Fruit fly (Drosophila melanogaster): Measurements from ENCODE around the gene CG32188.

DNA sequence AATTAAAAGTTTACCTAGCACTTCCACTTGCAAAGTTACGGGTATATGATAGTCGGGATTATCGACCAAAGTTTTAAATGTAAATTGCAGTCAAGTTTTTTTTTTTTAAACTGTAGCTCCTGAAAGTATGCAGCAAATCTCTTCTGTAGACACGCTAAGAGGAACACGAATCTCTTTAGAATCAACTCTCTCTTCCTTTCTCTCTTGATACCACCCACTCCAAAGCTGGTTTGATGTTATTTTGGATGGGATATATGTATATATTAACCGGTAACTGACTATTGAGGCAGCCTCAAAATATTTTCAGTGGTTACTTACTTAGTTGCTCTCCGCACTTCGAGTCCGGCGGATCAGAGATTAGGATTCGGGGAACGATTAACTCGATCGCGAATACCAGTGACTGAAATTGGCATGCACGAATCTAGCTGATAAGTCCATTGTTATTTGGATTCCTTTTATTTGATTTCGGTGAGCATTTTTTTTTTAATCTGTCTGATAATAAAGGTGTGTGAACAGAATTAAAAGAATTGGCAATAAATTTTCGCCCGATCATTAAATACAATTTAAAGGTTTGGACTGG is 45.4 kb upstream of the CG32188 start, which contains the start of gene CG7408:
- TF ChIP-seq CG7101 (tag; optimal IDR thresholded peaks at IDR 0.05) (no peak), CG33017 (tag; optimal IDR thresholded peaks at IDR 0.05) (no peak), pad (GFP tag; optimal IDR thresholded peaks at IDR 0.05) (no peak), Hr96 (GFP tag; optimal IDR thresholded peaks at IDR 0.05) (no peak), Crg-1 (GFP tag; optimal IDR thresholded peaks at IDR 0.05) (no peak), Clk (GFP tag; optimal IDR thresholded peaks at IDR 0.05) (no peak), CG7045 (GFP tag; optimal IDR thresholded peaks at IDR 0.05) (no peak)
